Worm (Caenorhabditis elegans) whole organism, L1 larva: ENCODE results near the gene dnc-3.
A peak's percentile ranks its signal among the peaks of the same experiment; 100 is the strongest.

Source experiments
- C04F5.9 ChIP-seq: sonication (generic microtip); optimal IDR thresholded peaks from 2 replicates; lab custom pipeline; 2016; ENCODE audit warnings: missing genetic modification characterization, missing compliant biosample characterization
- C16A3.4 ChIP-seq: fragments of 150-350 bp; optimal IDR thresholded peaks from 2 replicates; lab custom pipeline; 2014; ENCODE audit warnings: missing biosample characterization, missing genetic modification characterization
- C34B4.2 ChIP-seq: sonication (generic microtip); optimal IDR thresholded peaks from 2 replicates; lab custom pipeline; 2017; ENCODE audit warnings: mild to moderate bottlenecking, missing genetic modification characterization, missing compliant biosample characterization
- aha-1 ChIP-seq: fragments of 150-350 bp; optimal IDR thresholded peaks from 2 replicates; lab custom pipeline; 2014; ENCODE audit warnings: missing biosample characterization, missing genetic modification characterization
- blmp-1 ChIP-seq: fragments of 150-350 bp; optimal IDR thresholded peaks from 2 replicates; lab custom pipeline; 2014; ENCODE audit warnings: missing biosample characterization, missing genetic modification characterization
- ceh-63 ChIP-seq: fragments of 200-800 bp; sonication (Bioruptor generic); optimal IDR thresholded peaks from 2 replicates; lab custom pipeline; 2018; ENCODE audit warnings: mild to moderate bottlenecking, missing genetic modification characterization, missing compliant biosample characterization
- ceh-88 ChIP-seq: fragments of 200-800 bp; sonication (Bioruptor generic); IDR thresholded peaks from 2 replicates; pipeline ENCODE4 v1.3.6; 2022; ENCODE audit warnings: missing genetic modification characterization, missing compliant biosample characterization
- ceh-90 ChIP-seq: sonication (generic microtip); optimal IDR thresholded peaks from 2 replicates; lab custom pipeline; 2016; ENCODE audit warnings: missing genetic modification characterization, missing compliant biosample characterization
- dpl-1 ChIP-seq, 3 experiments: fragments of 150-350 bp in 2 of 3; sonication (generic microtip) in 1 of 3; optimal IDR thresholded peaks; 2 replicates each; lab custom pipeline; 2014 to 2017; ENCODE audit warnings: missing biosample characterization in 3 of 3, missing genetic modification characterization in 3 of 3, missing genetic modification reagents in 3 of 3
- dsc-1 ChIP-seq: sonication (generic microtip); optimal IDR thresholded peaks from 2 replicates; lab custom pipeline; 2016; ENCODE audit warnings: mild to moderate bottlenecking, missing genetic modification characterization, missing compliant biosample characterization
- efl-1 ChIP-seq, 4 experiments: fragments of 150-350 bp; optimal IDR thresholded peaks in 3 of 4; peaks in 1 of 4; 1 replicate in 1 of 4; 2 replicates in 3 of 4; lab custom pipeline; 2014; ENCODE audit warnings: missing biosample characterization in 2 of 4, missing genetic modification characterization in 2 of 4, missing genetic modification reagents in 2 of 4
- efl-3 ChIP-seq: fragments of 200-800 bp; sonication (Bioruptor generic); optimal IDR thresholded peaks from 2 replicates; lab custom pipeline; 2018; ENCODE audit warnings: mild to moderate bottlenecking, missing genetic modification characterization, missing compliant biosample characterization
- elt-2 ChIP-seq: sonication (generic microtip); optimal IDR thresholded peaks from 2 replicates; lab custom pipeline; 2016; ENCODE audit warnings: missing genetic modification characterization, mild to moderate bottlenecking, inconsistent platforms, missing compliant biosample characterization, missing genetic modification reagents
- elt-3 ChIP-seq, 6 experiments: fragments of 150-350 bp in 1 of 6; sonication (generic microtip); optimal IDR thresholded peaks; 2 replicates each; lab custom pipeline; 2017 to 2018; ENCODE audit warnings: missing biosample characterization in 6 of 6, missing genetic modification characterization in 6 of 6, inconsistent platforms in 1 of 6
- ets-5 ChIP-seq: fragments of 200-800 bp; sonication (Bioruptor generic); IDR thresholded peaks from 2 replicates; pipeline ENCODE4 v1.3.6; 2022; ENCODE audit warnings: missing genetic modification characterization, missing compliant biosample characterization
- fkh-4 ChIP-seq: sonication (generic microtip); optimal IDR thresholded peaks from 2 replicates; lab custom pipeline; 2016; ENCODE audit warnings: missing compliant biosample characterization, missing genetic modification characterization, borderline replicate concordance
- fkh-8 ChIP-seq: sonication (generic microtip); optimal IDR thresholded peaks from 2 replicates; lab custom pipeline; 2016; ENCODE audit warnings: mild to moderate bottlenecking, missing genetic modification characterization, missing compliant biosample characterization
- fos-1 ChIP-seq: fragments of 150-350 bp; optimal IDR thresholded peaks from 2 replicates; lab custom pipeline; 2014; ENCODE audit warnings: missing biosample characterization, missing genetic modification characterization
- jun-1 ChIP-seq: fragments of 150-350 bp; optimal IDR thresholded peaks from 2 replicates; lab custom pipeline; 2014; ENCODE audit warnings: missing biosample characterization, missing genetic modification reagents, missing genetic modification characterization
- lin-14 ChIP-seq: fragments of 200-800 bp; sonication (Bioruptor generic); optimal IDR thresholded peaks from 2 replicates; lab custom pipeline; 2018; ENCODE audit warnings: mild to moderate bottlenecking, missing genetic modification characterization, moderate library complexity, missing compliant biosample characterization
- lin-15B ChIP-seq: fragments of 150-350 bp; sonication (generic microtip); optimal IDR thresholded peaks from 3 replicates; lab custom pipeline; 2014; ENCODE audit warnings: missing biosample characterization, missing genetic modification characterization
- lin-35 ChIP-seq, 2 experiments: fragments of 150-350 bp; optimal IDR thresholded peaks; 2 replicates each; lab custom pipeline; 2014; ENCODE audit warnings: missing biosample characterization in 2 of 2, missing genetic modification characterization in 2 of 2, missing genetic modification reagents in 2 of 2
- lir-3 ChIP-seq: sonication (generic microtip); optimal IDR thresholded peaks from 2 replicates; lab custom pipeline; 2016; ENCODE audit warnings: mild to moderate bottlenecking, missing genetic modification characterization, moderate library complexity, missing compliant biosample characterization; ENCODE audit not compliant: poor library complexity
- lsy-2 ChIP-seq, 2 experiments: fragments of 150-350 bp; optimal IDR thresholded peaks; 2 replicates each; lab custom pipeline; 2014; ENCODE audit warnings: missing biosample characterization in 2 of 2, missing genetic modification characterization in 2 of 2
- mab-9 ChIP-seq: fragments of 200-800 bp; sonication (Bioruptor generic); IDR thresholded peaks from 2 replicates; pipeline ENCODE4 v1.3.6; 2022; ENCODE audit warnings: missing genetic modification reagents, missing genetic modification characterization, missing compliant biosample characterization
- mep-1 ChIP-seq: fragments of 150-350 bp; optimal IDR thresholded peaks from 2 replicates; lab custom pipeline; 2014; ENCODE audit warnings: missing biosample characterization, missing genetic modification characterization
- nhr-19 ChIP-seq: fragments of 200-800 bp; sonication (Bioruptor generic); conservative IDR thresholded peaks from 2 replicates; pipeline ENCODE4 v1.3.6; 2022; ENCODE audit warnings: missing genetic modification characterization, missing compliant biosample characterization
- nhr-20 ChIP-seq: sonication (generic microtip); optimal IDR thresholded peaks from 2 replicates; lab custom pipeline; 2016; ENCODE audit warnings: mild to moderate bottlenecking, missing genetic modification characterization, missing compliant biosample characterization
- nhr-237 ChIP-seq: fragments of 150-350 bp; optimal IDR thresholded peaks from 2 replicates; lab custom pipeline; 2014; ENCODE audit warnings: missing biosample characterization, missing genetic modification characterization
- nhr-28 ChIP-seq: fragments of 150-350 bp; optimal IDR thresholded peaks from 2 replicates; lab custom pipeline; 2014; ENCODE audit warnings: missing biosample characterization, missing genetic modification characterization
- nhr-71 ChIP-seq: sonication (generic microtip); optimal IDR thresholded peaks from 2 replicates; lab custom pipeline; 2016; ENCODE audit warnings: mild to moderate bottlenecking, missing genetic modification characterization, moderate library complexity, missing compliant biosample characterization
- nhr-76 ChIP-seq: sonication (generic microtip); optimal IDR thresholded peaks from 2 replicates; lab custom pipeline; 2017; ENCODE audit warnings: missing biosample characterization, missing genetic modification characterization
- nhr-77 ChIP-seq: fragments of 150-350 bp; optimal IDR thresholded peaks from 2 replicates; lab custom pipeline; 2014; ENCODE audit warnings: missing biosample characterization, missing genetic modification characterization
- nhr-84 ChIP-seq: sonication (generic microtip); optimal IDR thresholded peaks from 2 replicates; lab custom pipeline; 2017; ENCODE audit warnings: missing biosample characterization, missing genetic modification characterization
- nhr-90 ChIP-seq: sonication (generic microtip); optimal IDR thresholded peaks from 2 replicates; lab custom pipeline; 2016; ENCODE audit warnings: mild to moderate bottlenecking, missing genetic modification characterization, missing compliant biosample characterization; ENCODE audit not compliant: poor library complexity
- pqm-1 ChIP-seq: sonication (generic microtip); optimal IDR thresholded peaks from 3 replicates; lab custom pipeline; 2017; ENCODE audit warnings: missing biosample characterization, missing genetic modification characterization
- rnt-1 ChIP-seq: sonication (generic microtip); optimal IDR thresholded peaks from 2 replicates; lab custom pipeline; 2016; ENCODE audit warnings: mild to moderate bottlenecking, missing genetic modification characterization, moderate library complexity, missing compliant biosample characterization
- snpc-4 ChIP-seq: fragments of 150-350 bp; optimal IDR thresholded peaks from 2 replicates; lab custom pipeline; 2014; ENCODE audit warnings: missing biosample characterization, missing genetic modification characterization
- snu-23 ChIP-seq: sonication (generic microtip); optimal IDR thresholded peaks from 2 replicates; lab custom pipeline; 2016; ENCODE audit warnings: missing genetic modification characterization, missing compliant biosample characterization
- tbx-2 ChIP-seq: sonication (generic microtip); optimal IDR thresholded peaks from 2 replicates; lab custom pipeline; 2016; ENCODE audit warnings: missing genetic modification characterization, missing compliant biosample characterization
- unc-62 ChIP-seq: fragments of 150-350 bp; optimal IDR thresholded peaks from 2 replicates; lab custom pipeline; 2014; ENCODE audit warnings: missing biosample characterization, missing genetic modification reagents, missing genetic modification characterization
- unc-98 ChIP-seq: fragments of 200-800 bp; sonication (Bioruptor generic); IDR thresholded peaks from 2 replicates; pipeline ENCODE4 v1.3.6; 2022; ENCODE audit warnings: missing genetic modification characterization, missing compliant biosample characterization
- vab-15 ChIP-seq: sonication (generic microtip); optimal IDR thresholded peaks from 2 replicates; lab custom pipeline; 2017; ENCODE audit warnings: missing genotype, mild to moderate bottlenecking, missing genetic modification characterization, missing compliant biosample characterization
- xbp-1 ChIP-seq: sonication (generic microtip); optimal IDR thresholded peaks from 2 replicates; lab custom pipeline; 2016; ENCODE audit warnings: missing genetic modification characterization, missing compliant biosample characterization
- zip-4 ChIP-seq: fragments of 200-800 bp; sonication (Bioruptor generic); optimal IDR thresholded peaks from 2 replicates; lab custom pipeline; 2018; ENCODE audit warnings: mild to moderate bottlenecking, missing genetic modification characterization, moderate library complexity, missing compliant biosample characterization
- ztf-4 ChIP-seq: fragments of 150-350 bp; optimal IDR thresholded peaks from 2 replicates; lab custom pipeline; 2014; ENCODE audit warnings: missing biosample characterization, missing genetic modification characterization

Gene dnc-3

ce11 chrII:3555281-3555680, 1.8 kb downstream of the dnc-3 start (continued):
- no peak for TF ChIP-seq efl-3 (GFP tag; lab: Kevin White, UChicago)
- peak; percentile 29 for TF ChIP-seq snu-23 (GFP tag; lab: Kevin White, UChicago)
- TF ChIP-seq vab-15 (tag; lab: Kevin White, UChicago), result peak; percentile 18
- TF ChIP-seq unc-98 (GFP tag; lab: Robert Waterston, UW), result no peak
- TF ChIP-seq ets-5 (GFP tag; lab: Robert Waterston, UW), result no peak
- no peak for TF ChIP-seq ceh-63
- TF ChIP-seq nhr-19 (GFP tag; lab: Robert Waterston, UW), result no peak
- no peak for TF ChIP-seq zip-4 (GFP tag; lab: Kevin White, UChicago)
- TF ChIP-seq pqm-1, result no peak
- TF ChIP-seq elt-2, result no peak
- TF ChIP-seq lsy-2 (tag; optimal IDR thresholded peaks at IDR 0.05; lab: Kevin White, UChicago), result no peak
- TF ChIP-seq ztf-4, result no peak
- no peak for TF ChIP-seq ceh-90
- TF ChIP-seq nhr-20 (tag; lab: Kevin White, UChicago), result peak; percentile 55
- no peak for TF ChIP-seq jun-1 (tag; lab: Kevin White, UChicago)
- TF ChIP-seq dpl-1 (GFP tag; optimal IDR thresholded peaks at IDR 0.05; lab: Kevin White, UChicago), result peak in 1 of 3 experiments; percentile 12
- no peak for TF ChIP-seq fkh-4 (tag; lab: Kevin White, UChicago)
- TF ChIP-seq unc-62 (GFP tag; lab: Kevin White, UChicago), result no peak
- peak; percentile 27 for TF ChIP-seq nhr-90 (tag; lab: Kevin White, UChicago)
- TF ChIP-seq lin-35 (GFP tag; optimal IDR thresholded peaks at IDR 0.05; lab: Kevin White, UChicago), result peak in 1 of 2 experiments; percentile 36
- TF ChIP-seq nhr-84 (tag; lab: Kevin White, UChicago), result no peak
- no peak for TF ChIP-seq lin-15B (tag; lab: Kevin White, UChicago)
- TF ChIP-seq nhr-76 (tag; lab: Kevin White, UChicago), result no peak
- no peak for TF ChIP-seq C16A3.4 (tag; lab: Kevin White, UChicago)
- no peak for TF ChIP-seq dsc-1 (tag; lab: Kevin White, UChicago)
- no peak for TF ChIP-seq nhr-28
- TF ChIP-seq mab-9, result no peak
- no peak for TF ChIP-seq ceh-88 (GFP tag; lab: Robert Waterston, UW)
- no peak for TF ChIP-seq lir-3 (tag; lab: Kevin White, UChicago)
- TF ChIP-seq snpc-4 (tag; lab: Kevin White, UChicago), result no peak
- TF ChIP-seq nhr-237 (tag; lab: Kevin White, UChicago), result no peak
- no peak for TF ChIP-seq efl-1 (optimal IDR thresholded peaks at IDR 0.05; lab: Kevin White, UChicago)
- peak in 1 of 2 experiments; percentile 19 for TF ChIP-seq efl-1 (GFP tag; optimal IDR thresholded peaks at IDR 0.05 in 1 of 2; lab: Kevin White, UChicago)
- peak; percentile 20 for TF ChIP-seq lin-14 (GFP tag; lab: Kevin White, UChicago)
- TF ChIP-seq fkh-8 (tag; lab: Kevin White, UChicago), result no peak
- peak; percentile 4 for TF ChIP-seq tbx-2 (tag; lab: Kevin White, UChicago)
- TF ChIP-seq aha-1 (tag; lab: Kevin White, UChicago), result no peak
- TF ChIP-seq elt-3 (tag; optimal IDR thresholded peaks at IDR 0.05; lab: Kevin White, UChicago), result peak in 2 of 6 experiments; percentile 30 to 54

DNA sequence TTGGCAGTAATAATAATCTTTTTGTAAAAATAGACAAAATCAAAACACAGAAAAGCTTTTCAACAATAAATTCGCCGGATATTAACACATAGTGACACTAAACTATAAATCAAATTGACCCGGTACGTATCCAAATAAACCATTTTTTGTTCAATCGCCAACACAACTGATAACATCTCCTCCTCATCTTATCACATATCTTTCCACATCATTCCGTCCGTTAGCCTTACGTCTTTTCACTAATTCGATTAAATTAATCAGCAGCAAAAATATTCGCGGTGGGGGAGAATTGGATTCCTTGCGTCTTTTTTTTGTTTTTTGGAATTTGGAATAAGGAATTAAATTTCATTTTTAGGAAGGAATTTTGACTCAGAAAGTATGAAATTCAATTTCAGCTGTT, 3.1 kb downstream of the dnc-3 start:
- TF ChIP-seq blmp-1 (tag; lab: Kevin White, UChicago) (peak; percentile 68), lin-14 (GFP tag; lab: Kevin White, UChicago) (peak; percentile 13), elt-3 (tag; optimal IDR thresholded peaks at IDR 0.05; lab: Kevin White, UChicago) (peak in 4 of 6 experiments; percentile 10 to 78 (median 48)), fos-1 (tag; lab: Kevin White, UChicago) (no peak)

DNA sequence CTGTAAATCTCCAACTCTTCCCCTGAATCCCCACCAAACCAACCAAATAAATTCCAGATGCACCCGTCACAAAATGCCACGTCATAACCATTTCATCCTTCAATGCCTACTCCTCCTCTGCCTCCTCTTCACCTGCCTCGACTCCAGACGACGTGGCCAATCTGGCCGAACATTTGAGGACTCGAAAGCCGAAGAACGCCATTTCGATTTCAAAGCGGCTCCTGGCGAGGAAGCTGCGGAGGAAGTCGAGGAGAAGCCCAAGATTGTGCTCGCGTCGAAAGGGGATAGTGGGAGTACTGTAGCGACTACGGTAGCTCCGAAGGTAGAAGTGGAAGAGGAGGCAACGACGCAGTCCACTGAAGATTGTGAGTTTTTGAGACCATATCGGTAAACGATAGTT, 3.9 kb downstream of the dnc-3 start, which contains the start of gene lgc-45:
Gene lgc-45, plus strand, starts transcription at position 56 of the 400 bp plus-strand sequence.
- TF ChIP-seq C04F5.9 (tag; lab: Kevin White, UChicago) (no peak), aha-1 (tag; lab: Kevin White, UChicago) (no peak), fkh-8 (tag; lab: Kevin White, UChicago) (no peak), C34B4.2 (tag; lab: Kevin White, UChicago) (no peak), pqm-1 (no peak), nhr-71 (tag; lab: Kevin White, UChicago) (no peak), unc-62 (GFP tag; lab: Kevin White, UChicago) (no peak), elt-2 (no peak), xbp-1 (tag; lab: Kevin White, UChicago) (no peak), nhr-28 (no peak), rnt-1 (tag; lab: Kevin White, UChicago) (no peak), nhr-77 (no peak), lin-15B (tag; lab: Kevin White, UChicago) (no peak), mep-1 (tag; lab: Kevin White, UChicago) (no peak), zip-4 (GFP tag; lab: Kevin White, UChicago) (no peak)
